Fruit fly (Drosophila melanogaster) whole organism, embryonic: ENCODE data around the gene Ugt35E2.

ENCODE experiments used
- ATbp ChIP-seq: fragments of 200-800 bp; sonication (Bioruptor generic); optimal IDR thresholded peaks from 2 replicates; lab custom pipeline; 2017; ENCODE audit warnings: missing biosample characterization, mild to moderate bottlenecking, missing genetic modification characterization, missing genetic modification reagents
- Adf1 ChIP-seq: fragments of 200-800 bp; sonication (Bioruptor generic); IDR thresholded peaks from 2 replicates; pipeline ENCODE4 v1.3.6; 2022; ENCODE audit warnings: missing biosample characterization, missing genetic modification characterization
- Antp ChIP-seq: fragments of 200-800 bp; sonication (Bioruptor generic); optimal IDR thresholded peaks from 3 replicates; lab custom pipeline; 2016; ENCODE audit warnings: missing biosample characterization, missing genetic modification characterization
- Atf3 ChIP-seq: fragments of 200-800 bp; sonication (Bioruptor generic); optimal IDR thresholded peaks from 3 replicates; lab custom pipeline; 2016; ENCODE audit warnings: missing biosample characterization, missing genetic modification characterization
- B-H2 ChIP-seq: fragments of 200-800 bp; sonication (Bioruptor generic); optimal IDR thresholded peaks from 2 replicates; lab custom pipeline; 2018; ENCODE audit warnings: missing biosample characterization, mild to moderate bottlenecking, missing genetic modification characterization
- Bteb2 ChIP-seq: fragments of 200-800 bp; sonication (Bioruptor generic); optimal IDR thresholded peaks from 2 replicates; lab custom pipeline; 2016; ENCODE audit warnings: missing biosample characterization, missing genetic modification characterization
- CG11695 ChIP-seq: fragments of 200-800 bp; sonication (Bioruptor generic); IDR thresholded peaks from 3 replicates; pipeline ENCODE4 v1.3.6; 2022; ENCODE audit warnings: missing biosample characterization, missing genetic modification characterization
- CG12391 ChIP-seq: fragments of 200-800 bp; sonication (Bioruptor generic); optimal IDR thresholded peaks from 3 replicates; lab custom pipeline; 2018; ENCODE audit warnings: missing biosample characterization, mild to moderate bottlenecking, missing genetic modification characterization, moderate library complexity
- CG15696 ChIP-seq: fragments of 200-800 bp; sonication (Bioruptor generic); optimal IDR thresholded peaks from 2 replicates; lab custom pipeline; 2019; ENCODE audit warnings: missing biosample characterization, mild to moderate bottlenecking, missing genetic modification characterization, moderate library complexity
- CG1602 ChIP-seq: fragments of 200-800 bp; sonication (Bioruptor generic); optimal IDR thresholded peaks from 3 replicates; lab custom pipeline; 2016; ENCODE audit warnings: missing biosample characterization, missing genetic modification characterization
- CG1792 ChIP-seq: fragments of 200-800 bp; sonication (Bioruptor generic); optimal IDR thresholded peaks from 2 replicates; lab custom pipeline; 2016; ENCODE audit warnings: missing biosample characterization, missing genetic modification characterization
- CG3281 ChIP-seq: fragments of 200-800 bp; sonication (Bioruptor generic); optimal IDR thresholded peaks from 3 replicates; lab custom pipeline; 2017; ENCODE audit warnings: missing biosample characterization, mild to moderate bottlenecking, missing genetic modification characterization
- CG4404 ChIP-seq: fragments of 200-800 bp; sonication (Bioruptor generic); IDR thresholded peaks from 2 replicates; pipeline ENCODE4 v1.3.6; 2022; ENCODE audit warnings: missing biosample characterization, missing genetic modification characterization
- CG4707 ChIP-seq: fragments of 200-800 bp; sonication (Bioruptor generic); optimal IDR thresholded peaks from 2 replicates; lab custom pipeline; 2018; ENCODE audit warnings: missing biosample characterization, mild to moderate bottlenecking, missing genetic modification characterization, moderate library complexity
- CG5180 ChIP-seq: fragments of 200-800 bp; sonication (Bioruptor generic); optimal IDR thresholded peaks from 3 replicates; lab custom pipeline; 2017; ENCODE audit warnings: missing biosample characterization, missing genetic modification characterization, mild to moderate bottlenecking, moderate library complexity, missing genetic modification reagents
- CG6254 ChIP-seq: fragments of 200-800 bp; sonication (Bioruptor generic); optimal IDR thresholded peaks from 3 replicates; lab custom pipeline; 2017; ENCODE audit warnings: mild to moderate bottlenecking, missing biosample characterization, missing genetic modification reagents, missing genetic modification characterization
- CG6689 ChIP-seq: fragments of 200-800 bp; sonication (Bioruptor generic); IDR thresholded peaks from 2 replicates; pipeline ENCODE4 v1.3.6; 2022; ENCODE audit warnings: missing biosample characterization, missing genetic modification characterization
- CG7357 ChIP-seq: fragments of 200-800 bp; sonication (Bioruptor generic); IDR thresholded peaks from 3 replicates; pipeline ENCODE4 v1.3.6; 2022; ENCODE audit warnings: missing biosample characterization, missing genetic modification characterization
- CG7372 ChIP-seq: fragments of 200-800 bp; sonication (Bioruptor generic); IDR thresholded peaks from 2 replicates; pipeline ENCODE4 v1.3.6; 2022; ENCODE audit warnings: missing biosample characterization, missing genetic modification characterization
- CG7556 ChIP-seq: fragments of 200-800 bp; sonication (Bioruptor generic); optimal IDR thresholded peaks from 2 replicates; lab custom pipeline; 2017; ENCODE audit warnings: missing biosample characterization, mild to moderate bottlenecking, missing genetic modification characterization
- CG7745 ChIP-seq: fragments of 200-800 bp; sonication (Bioruptor generic); optimal IDR thresholded peaks from 2 replicates; lab custom pipeline; 2018; ENCODE audit warnings: missing biosample characterization, mild to moderate bottlenecking, missing genetic modification characterization, moderate library complexity
- CG7987 ChIP-seq: fragments of 200-800 bp; sonication (Bioruptor generic); optimal IDR thresholded peaks from 2 replicates; lab custom pipeline; 2018; ENCODE audit warnings: missing biosample characterization, mild to moderate bottlenecking, missing genetic modification characterization, moderate library complexity
- Camta ChIP-seq: fragments of 200-800 bp; sonication (Bioruptor generic); optimal IDR thresholded peaks from 2 replicates; lab custom pipeline; 2016; ENCODE audit warnings: missing biosample characterization, missing genetic modification characterization
- Chrac-16 ChIP-seq: fragments of 200-800 bp; sonication (Bioruptor generic); optimal IDR thresholded peaks from 3 replicates; lab custom pipeline; 2016; ENCODE audit warnings: missing biosample characterization, missing genetic modification characterization
- CoRest ChIP-seq: fragments of 200-800 bp; sonication (Bioruptor generic); optimal IDR thresholded peaks from 3 replicates; lab custom pipeline; 2018; ENCODE audit warnings: missing biosample characterization, mild to moderate bottlenecking, missing genetic modification characterization, moderate library complexity
- CrebB ChIP-seq: fragments of 200-800 bp; sonication (Bioruptor generic); optimal IDR thresholded peaks from 3 replicates; lab custom pipeline; 2018; ENCODE audit warnings: missing biosample characterization, mild to moderate bottlenecking, missing genetic modification characterization
- Doc3 ChIP-seq: fragments of 200-800 bp; sonication (Bioruptor generic); IDR thresholded peaks from 3 replicates; pipeline ENCODE4 v1.3.6; 2022; ENCODE audit warnings: missing biosample characterization, missing genetic modification characterization; ENCODE audit not compliant: partially characterized antibody
- ERR ChIP-seq: fragments of 200-800 bp; sonication (Bioruptor generic); optimal IDR thresholded peaks from 2 replicates; lab custom pipeline; 2016; ENCODE audit warnings: missing biosample characterization, missing genetic modification characterization
- Fer2 ChIP-seq: fragments of 200-800 bp; sonication (Bioruptor generic); optimal IDR thresholded peaks from 2 replicates; lab custom pipeline; 2018; ENCODE audit warnings: missing biosample characterization, mild to moderate bottlenecking, missing genetic modification characterization, moderate library complexity
- Hr39 ChIP-seq: fragments of >200 bp; optimal IDR thresholded peaks from 2 replicates; lab custom pipeline; 2017
- Lpt ChIP-seq: fragments of >200 bp; optimal IDR thresholded peaks from 2 replicates; lab custom pipeline; 2018; ENCODE audit warnings: missing biosample characterization, missing genetic modification characterization
- Mes4 ChIP-seq: fragments of 200-800 bp; sonication (Bioruptor generic); optimal IDR thresholded peaks from 2 replicates; lab custom pipeline; 2016; ENCODE audit warnings: missing biosample characterization, missing genetic modification characterization
- Neu2 ChIP-seq: fragments of 200-800 bp; sonication (Bioruptor generic); optimal IDR thresholded peaks from 3 replicates; lab custom pipeline; 2016; ENCODE audit warnings: missing biosample characterization, missing genetic modification characterization, borderline replicate concordance
- Ptx1 ChIP-seq: fragments of 200-800 bp; sonication (Bioruptor generic); IDR thresholded peaks from 2 replicates; pipeline ENCODE4 v1.3.6; 2022; ENCODE audit warnings: missing biosample characterization, missing genetic modification characterization
- Scr ChIP-seq: fragments of 200-800 bp; sonication (Bioruptor generic); IDR thresholded peaks from 2 replicates; pipeline ENCODE4 v1.3.6; 2022; ENCODE audit warnings: missing biosample characterization, missing genetic modification characterization; ENCODE audit not compliant: partially characterized antibody
- TFAM ChIP-seq: fragments of 200-800 bp; sonication (Bioruptor generic); optimal IDR thresholded peaks from 2 replicates; lab custom pipeline; 2017; ENCODE audit warnings: missing biosample characterization, missing genetic modification characterization, inconsistent platforms
- az2 ChIP-seq: fragments of 200-800 bp; sonication (Bioruptor generic); optimal IDR thresholded peaks from 3 replicates; lab custom pipeline; 2016; ENCODE audit warnings: missing biosample characterization, missing genetic modification characterization
- br ChIP-seq: fragments of >200 bp; optimal IDR thresholded peaks from 2 replicates; lab custom pipeline; 2017
- cato ChIP-seq: fragments of 200-800 bp; sonication (Bioruptor generic); optimal IDR thresholded peaks from 2 replicates; lab custom pipeline; 2016; ENCODE audit warnings: missing biosample characterization, missing genetic modification characterization, borderline replicate concordance
- chif ChIP-seq, 2 experiments: fragments of 200-800 bp; sonication (Bioruptor generic); optimal IDR thresholded peaks; 3 replicates each; lab custom pipeline; 2016; ENCODE audit warnings: missing biosample characterization in 2 of 2, missing genetic modification characterization in 2 of 2
- esg ChIP-seq: fragments of 200-800 bp; sonication (Bioruptor generic); conservative IDR thresholded peaks from 2 replicates; pipeline ENCODE4 v1.3.6; 2022; ENCODE audit warnings: missing biosample characterization, missing genetic modification characterization
- fd96Cb ChIP-seq: fragments of 200-800 bp; sonication (Bioruptor generic); optimal IDR thresholded peaks from 2 replicates; lab custom pipeline; 2018; ENCODE audit warnings: missing biosample characterization, mild to moderate bottlenecking, missing genetic modification characterization, moderate library complexity
- lilli ChIP-seq: fragments of 200-800 bp; sonication (Bioruptor generic); optimal IDR thresholded peaks from 3 replicates; lab custom pipeline; 2016; ENCODE audit warnings: missing biosample characterization, missing genetic modification characterization
- luna ChIP-seq: fragments of 200-800 bp; sonication (Bioruptor generic); optimal IDR thresholded peaks from 2 replicates; lab custom pipeline; 2016; ENCODE audit warnings: missing biosample characterization, missing genetic modification characterization
- maf-S ChIP-seq: fragments of 200-800 bp; sonication (Bioruptor generic); optimal IDR thresholded peaks from 2 replicates; lab custom pipeline; 2016; ENCODE audit warnings: missing biosample characterization, missing genetic modification characterization
- nerfin-2 ChIP-seq: fragments of 200-800 bp; sonication (Bioruptor generic); IDR thresholded peaks from 2 replicates; pipeline ENCODE4 v1.3.6; 2022; ENCODE audit warnings: missing biosample characterization, missing genetic modification characterization; ENCODE audit not compliant: partially characterized antibody
- p53 ChIP-seq: fragments of 200-800 bp; sonication (Bioruptor generic); optimal IDR thresholded peaks from 2 replicates; lab custom pipeline; 2016; ENCODE audit warnings: missing biosample characterization, missing genetic modification characterization
- rib ChIP-seq: fragments of 200-800 bp; sonication (Bioruptor generic); IDR thresholded peaks from 2 replicates; pipeline ENCODE4 v1.3.6; 2022; ENCODE audit warnings: missing biosample characterization, missing genetic modification characterization
- seq ChIP-seq: fragments of 200-800 bp; sonication (Bioruptor generic); IDR thresholded peaks from 2 replicates; pipeline ENCODE4 v1.3.6; 2022; ENCODE audit warnings: missing biosample characterization, missing genetic modification characterization
- tio ChIP-seq: fragments of 200-800 bp; sonication (Bioruptor generic); optimal IDR thresholded peaks from 2 replicates; lab custom pipeline; 2017; ENCODE audit warnings: missing biosample characterization, missing genetic modification characterization, inconsistent platforms

Ugt35E2 gene

DNA sequence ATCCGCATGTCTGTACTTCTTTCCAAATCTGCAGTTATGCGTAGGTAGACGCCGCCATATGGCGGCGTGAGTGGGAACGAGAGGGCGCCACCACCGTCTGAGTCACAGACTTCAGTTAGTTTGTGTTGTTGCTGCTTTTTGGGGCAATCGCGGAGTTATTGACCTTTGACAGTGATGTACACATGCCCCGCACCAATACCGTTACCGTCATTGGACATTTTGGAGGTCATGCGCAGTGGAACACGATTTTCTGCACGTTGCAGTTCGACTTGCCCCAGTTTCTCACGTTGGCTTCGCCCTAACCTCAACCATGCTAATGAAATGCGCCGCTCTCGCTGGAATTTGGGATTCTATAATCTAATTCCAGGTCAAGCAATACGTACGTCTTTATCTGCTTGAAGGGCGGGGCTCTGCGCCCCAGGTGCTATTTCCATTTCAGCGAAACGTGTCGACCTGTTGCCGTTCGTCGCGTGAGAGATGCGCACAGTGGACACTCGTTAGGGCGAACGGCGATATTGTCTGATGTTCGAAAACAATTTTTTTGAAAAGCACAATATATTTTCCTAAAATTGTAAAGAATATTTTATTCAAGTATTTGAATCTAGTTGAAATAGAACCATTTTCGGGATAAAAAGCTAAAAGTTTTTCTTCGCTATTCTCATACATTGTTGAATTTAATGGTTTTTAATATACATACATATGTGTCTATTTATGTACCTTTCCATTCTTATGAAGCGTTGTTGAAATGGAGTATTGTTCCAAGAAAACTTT lies 43.7 kb upstream of the Ugt35E2 start (continued):
- TF ChIP-seq CG7357 (GFP tag; lab: Robert Waterston, UW) (peak; percentile 51; the same call in 1 of the 3 replicates), CG11695 (GFP tag; lab: Robert Waterston, UW) (peak; percentile 63; the same call in 2 of the 3 replicates), br (lab: Kevin White, UChicago) (no peak), fd96Cb (peak; percentile 59), p53 (GFP tag; lab: Kevin White, UChicago) (no peak), Hr39 (lab: Kevin White, UChicago) (no peak), CrebB (no peak), Atf3 (GFP tag; lab: Kevin White, UChicago) (peak; percentile 33), CG7745 (no peak), ERR (GFP tag; lab: Kevin White, UChicago) (peak; percentile 30), CG7372 (GFP tag; lab: Robert Waterston, UW) (peak; percentile 55; the same call in 1 of the 2 replicates), CG7987 (GFP tag; lab: Kevin White, UChicago) (peak; percentile 35), Mes4 (peak; percentile 54), CG1792 (GFP tag; lab: Kevin White, UChicago) (peak; percentile 64), tio (GFP tag; lab: Kevin White, UChicago) (no peak), esg (peak; percentile 52), Chrac-16 (GFP tag; lab: Kevin White, UChicago) (peak; percentile 77), luna (GFP tag; lab: Kevin White, UChicago) (peak; percentile 42), CG4707 (GFP tag; lab: Kevin White, UChicago) (no peak), Doc3 (GFP tag; lab: Robert Waterston, UW) (no peak; the same call in 2 of the 3 replicates), Camta (GFP tag; lab: Kevin White, UChicago) (peak; percentile 34), cato (GFP tag; lab: Kevin White, UChicago) (peak; percentile 6), B-H2 (peak; percentile 56), ATbp (peak; percentile 36), Lpt (GFP tag; lab: Kevin White, UChicago) (no peak), seq (peak; percentile 62), Neu2 (GFP tag; lab: Kevin White, UChicago) (no peak), CG4404 (GFP tag; lab: Robert Waterston, UW) (peak; percentile 37; the same call in 1 of the 2 replicates), Antp (GFP tag; lab: Kevin White, UChicago) (peak; percentile 65), CG5180 (GFP tag; lab: Kevin White, UChicago) (peak; percentile 56), nerfin-2 (GFP tag; lab: Robert Waterston, UW) (no peak), maf-S (GFP tag; lab: Kevin White, UChicago) (peak; percentile 79), CG1602 (peak; percentile 23), CoRest (tag; lab: Kevin White, UChicago) (peak; percentile 79), CG3281 (GFP tag; lab: Kevin White, UChicago) (peak; percentile 63), Bteb2 (GFP tag; lab: Kevin White, UChicago) (peak; percentile 67), CG12391 (tag; lab: Kevin White, UChicago) (peak; percentile 81), lilli (peak; percentile 90), CG6254 (no peak), az2 (GFP tag; lab: Kevin White, UChicago) (peak; percentile 75), Scr (GFP tag; lab: Robert Waterston, UW) (no peak), rib (peak; percentile 65; the same call in 1 of the 2 replicates), CG7556 (GFP tag; lab: Kevin White, UChicago) (peak; percentile 65), TFAM (GFP tag; lab: Kevin White, UChicago) (no peak), CG6689 (GFP tag; lab: Robert Waterston, UW) (peak; percentile 82), Ptx1 (GFP tag; lab: Robert Waterston, UW) (peak; percentile 81), Adf1 (GFP tag; lab: Robert Waterston, UW) (peak; percentile 33; the same call in 1 of the 2 replicates), Fer2 (peak; percentile 62), chif (GFP tag; optimal IDR thresholded peaks at IDR 0.05; lab: Kevin White, UChicago) (peak; percentile 55 to 66), CG15696 (tag; lab: Kevin White, UChicago) (peak; percentile 18)
